Worm (Caenorhabditis elegans) whole organism, L4 larva: Measurements from ENCODE around the gene fbxb-25.
"Not testable (repeated sequence)": the region's sequence is repeated elsewhere in the genome, so short reads cannot be mapped to it uniquely, and the experiment has no call there.

Experiments used
- D1046.2 ChIP-seq: fragments of 200-800 bp; sonication (Bioruptor generic); IDR thresholded peaks from 2 replicates; pipeline ENCODE4 v1.3.6; 2022; ENCODE audit warnings: missing genetic modification characterization, missing compliant biosample characterization
- F49E8.2 ChIP-seq: sonication (generic microtip); optimal IDR thresholded peaks from 2 replicates; lab custom pipeline; 2016; ENCODE audit warnings: missing compliant biosample characterization, mild to moderate bottlenecking, missing genetic modification characterization, borderline replicate concordance
- T26A8.4 ChIP-seq: fragments of 200-800 bp; sonication (Bioruptor generic); IDR thresholded peaks from 2 replicates; pipeline ENCODE4 v1.3.6; 2022; ENCODE audit warnings: missing genetic modification characterization, missing compliant biosample characterization
- Y48G9A.11 ChIP-seq: fragments of 200-800 bp; sonication (Bioruptor generic); IDR thresholded peaks from 2 replicates; pipeline ENCODE4 v1.3.6; 2022; ENCODE audit warnings: missing genetic modification reagents, missing genetic modification characterization, missing compliant biosample characterization
- ZK546.5 ChIP-seq, 2 experiments: sonication (generic microtip); optimal IDR thresholded peaks; 2 replicates each; lab custom pipeline; 2017; ENCODE audit warnings: missing biosample characterization in 2 of 2, missing genetic modification characterization in 2 of 2
- aha-1 ChIP-seq: fragments of 150-350 bp; peaks from one replicate; lab custom pipeline; 2014; ENCODE audit warnings: missing biosample characterization, missing genetic modification characterization
- ceh-20 ChIP-seq: fragments of 200-800 bp; sonication (Bioruptor generic); IDR thresholded peaks from 2 replicates; pipeline ENCODE4 v1.3.6; 2022; ENCODE audit warnings: missing genetic modification reagents, missing genetic modification characterization, missing compliant biosample characterization
- ceh-32 ChIP-seq: sonication (generic microtip); optimal IDR thresholded peaks from 2 replicates; lab custom pipeline; 2016; ENCODE audit warnings: mild to moderate bottlenecking, missing genetic modification characterization, missing compliant biosample characterization; ENCODE audit not compliant: poor library complexity
- ceh-44 ChIP-seq: fragments of 200-800 bp; sonication (Bioruptor generic); IDR thresholded peaks from 2 replicates; pipeline ENCODE4 v1.3.6; 2022; ENCODE audit warnings: missing genetic modification reagents, missing genetic modification characterization, missing compliant biosample characterization
- ctbp-1 ChIP-seq: fragments of 200-800 bp; sonication (Bioruptor generic); IDR thresholded peaks from 2 replicates; pipeline ENCODE4 v1.3.6; 2022; ENCODE audit warnings: missing genetic modification reagents, missing genetic modification characterization, missing compliant biosample characterization
- daf-16 ChIP-seq, 3 experiments: sonication (generic microtip); optimal IDR thresholded peaks; 2 replicates each; lab custom pipeline; 2016 to 2017; ENCODE audit warnings: missing genetic modification characterization in 3 of 3, missing genetic modification reagents in 3 of 3, mild to moderate bottlenecking in 2 of 3, missing compliant biosample characterization in 2 of 3, missing biosample characterization in 1 of 3, moderate library complexity in 1 of 3
- dmd-6 ChIP-seq: fragments of 200-800 bp; sonication (Bioruptor generic); IDR thresholded peaks from 2 replicates; pipeline ENCODE4 v1.3.6; 2022; ENCODE audit warnings: missing genetic modification reagents, missing genetic modification characterization, missing compliant biosample characterization
- dmd-9 ChIP-seq: fragments of 200-800 bp; sonication (Bioruptor generic); IDR thresholded peaks from 2 replicates; pipeline ENCODE4 v1.3.6; 2022; ENCODE audit warnings: missing genetic modification reagents, missing genetic modification characterization, missing compliant biosample characterization
- duxl-1 ChIP-seq: sonication (generic microtip); optimal IDR thresholded peaks from 2 replicates; lab custom pipeline; 2016; ENCODE audit warnings: mild to moderate bottlenecking, missing genetic modification characterization, moderate library complexity, missing compliant biosample characterization; ENCODE audit not compliant: poor library complexity
- fos-1 ChIP-seq: fragments of 150-350 bp; optimal IDR thresholded peaks from 2 replicates; lab custom pipeline; 2014; ENCODE audit warnings: missing biosample characterization, missing genetic modification characterization
- hif-1 ChIP-seq, 2 experiments: sonication (generic microtip); optimal IDR thresholded peaks; 2 replicates each; lab custom pipeline; 2016 to 2017; ENCODE audit warnings: missing compliant biosample characterization in 2 of 2, missing genetic modification characterization in 2 of 2, missing genetic modification reagents in 2 of 2, missing genotype in 2 of 2, mild to moderate bottlenecking in 1 of 2
- hlh-11 ChIP-seq: fragments of 200-800 bp; sonication (Bioruptor generic); optimal IDR thresholded peaks from 2 replicates; lab custom pipeline; 2018; ENCODE audit warnings: mild to moderate bottlenecking, missing genetic modification characterization, missing compliant biosample characterization
- hmg-1.1 ChIP-seq: fragments of 200-800 bp; sonication (Bioruptor generic); IDR thresholded peaks from 2 replicates; pipeline ENCODE4 v1.3.6; 2022; ENCODE audit warnings: missing genetic modification reagents, missing genetic modification characterization, missing compliant biosample characterization
- lin-1 ChIP-seq: fragments of 200-800 bp; sonication (Bioruptor generic); IDR thresholded peaks from 2 replicates; pipeline ENCODE4 v1.3.6; 2022; ENCODE audit warnings: missing genetic modification reagents, missing genetic modification characterization, missing compliant biosample characterization
- lin-15B ChIP-seq: fragments of 150-350 bp; sonication (generic microtip); optimal IDR thresholded peaks from 3 replicates; lab custom pipeline; 2014; ENCODE audit warnings: missing biosample characterization, missing genetic modification characterization
- lsy-2 ChIP-seq, 2 experiments: fragments of 150-350 bp in 1 of 2; sonication (generic microtip) in 1 of 2; optimal IDR thresholded peaks; 2 replicates each; lab custom pipeline; 2014 to 2017; ENCODE audit warnings: missing biosample characterization in 2 of 2, missing genetic modification characterization in 2 of 2
- madf-9 ChIP-seq: fragments of 200-800 bp; sonication (Bioruptor generic); conservative IDR thresholded peaks from 2 replicates; pipeline ENCODE4 v1.3.6; 2022; ENCODE audit warnings: missing genetic modification reagents, missing genetic modification characterization, missing compliant biosample characterization
- mdl-1 ChIP-seq, 2 experiments: fragments of 150-350 bp in 1 of 2; sonication (generic microtip) in 1 of 2; optimal IDR thresholded peaks; 2 replicates each; lab custom pipeline; 2014 to 2017; ENCODE audit warnings: missing biosample characterization in 2 of 2, missing genetic modification characterization in 2 of 2
- mes-2 ChIP-seq: sonication (generic microtip); optimal IDR thresholded peaks from 2 replicates; lab custom pipeline; 2016; ENCODE audit warnings: missing genotype, mild to moderate bottlenecking, missing genetic modification characterization, missing compliant biosample characterization; ENCODE audit not compliant: poor library complexity, severe bottlenecking
- mxl-3 ChIP-seq: fragments of 200-800 bp; sonication (Bioruptor generic); optimal IDR thresholded peaks from 2 replicates; lab custom pipeline; 2018; ENCODE audit warnings: mild to moderate bottlenecking, missing genetic modification characterization, missing compliant biosample characterization
- nhr-10 ChIP-seq: fragments of 150-350 bp; optimal IDR thresholded peaks from 2 replicates; lab custom pipeline; 2014; ENCODE audit warnings: missing biosample characterization, missing genetic modification characterization
- nhr-102 ChIP-seq: sonication (generic microtip); optimal IDR thresholded peaks from 2 replicates; lab custom pipeline; 2016; ENCODE audit warnings: mild to moderate bottlenecking, missing genetic modification characterization, moderate library complexity, missing compliant biosample characterization
- nhr-28 ChIP-seq: fragments of 150-350 bp; optimal IDR thresholded peaks from 2 replicates; lab custom pipeline; 2014; ENCODE audit warnings: missing biosample characterization, missing genetic modification characterization
- nhr-41 ChIP-seq: fragments of 200-800 bp; sonication (Bioruptor generic); IDR thresholded peaks from 2 replicates; pipeline ENCODE4 v1.3.6; 2022; ENCODE audit warnings: missing genetic modification reagents, missing genetic modification characterization, missing compliant biosample characterization
- nhr-48 ChIP-seq: sonication (generic microtip); optimal IDR thresholded peaks from 2 replicates; lab custom pipeline; 2016; ENCODE audit warnings: mild to moderate bottlenecking, missing genetic modification characterization, missing compliant biosample characterization
- php-3 ChIP-seq: fragments of 200-800 bp; sonication (Bioruptor generic); IDR thresholded peaks from 2 replicates; pipeline ENCODE4 v1.3.6; 2022; ENCODE audit warnings: missing genetic modification reagents, missing genetic modification characterization, missing compliant biosample characterization
- pqm-1 ChIP-seq: sonication (generic microtip); optimal IDR thresholded peaks from 2 replicates; lab custom pipeline; 2017; ENCODE audit warnings: missing biosample characterization, missing genetic modification characterization
- rbr-2 ChIP-seq: sonication (generic microtip); optimal IDR thresholded peaks from 2 replicates; lab custom pipeline; 2016; ENCODE audit warnings: missing genotype, missing genetic modification characterization, missing compliant biosample characterization
- tag-97 ChIP-seq: fragments of 200-800 bp; sonication (Bioruptor generic); IDR thresholded peaks from 2 replicates; pipeline ENCODE4 v1.3.6; 2022; ENCODE audit warnings: missing genetic modification characterization, missing compliant biosample characterization
- tra-1 ChIP-seq: fragments of 200-800 bp; sonication (Bioruptor generic); IDR thresholded peaks from 2 replicates; pipeline ENCODE4 v1.3.6; 2022; ENCODE audit warnings: missing genetic modification reagents, missing genetic modification characterization, missing compliant biosample characterization
- unc-62 ChIP-seq, 3 experiments: fragments of 150-350 bp in 1 of 3; sonication (generic microtip); optimal IDR thresholded peaks in 2 of 3; peaks in 1 of 3; 1 replicate in 1 of 3; 2 replicates in 2 of 3; lab custom pipeline; 2014 to 2017; ENCODE audit warnings: missing biosample characterization in 3 of 3, missing genetic modification characterization in 3 of 3, missing genetic modification reagents in 3 of 3, missing genotype in 1 of 3
- ztf-7 ChIP-seq: fragments of 150-350 bp; optimal IDR thresholded peaks from 2 replicates; lab custom pipeline; 2014; ENCODE audit warnings: missing biosample characterization, missing genetic modification characterization

Gene fbxb-25

DNA sequence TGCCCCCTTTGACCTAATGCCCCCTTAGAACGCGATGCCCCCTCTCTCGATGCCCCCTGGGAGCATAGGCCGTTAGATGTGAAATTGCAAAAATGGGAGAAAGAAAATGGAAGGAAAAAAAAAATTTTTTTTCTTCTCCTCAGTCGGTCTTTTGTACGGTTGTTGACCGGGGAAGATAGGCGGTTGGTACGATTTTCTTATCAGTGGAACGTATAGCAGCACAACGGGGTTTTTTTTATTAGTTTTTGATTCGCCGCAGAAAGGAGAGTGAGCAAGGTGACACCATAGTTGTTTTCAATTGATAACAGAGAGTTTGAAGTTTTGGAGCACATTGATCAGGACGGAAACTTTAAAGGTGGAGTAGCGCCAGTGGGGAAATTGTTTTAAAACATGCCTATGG, 24.1 kb upstream of the fbxb-25 start:
- TF ChIP-seq php-3 (GFP tag; lab: Robert Waterston, UW): peak; percentile 70
- peak; percentile 26 for TF ChIP-seq duxl-1 (tag; lab: Kevin White, UChicago)
- peak; percentile 43; the same call in 1 of the 2 replicates for TF ChIP-seq lin-1 (GFP tag; lab: Robert Waterston, UW)
- TF ChIP-seq nhr-41 (GFP tag; lab: Robert Waterston, UW): 0 out of 2 replicates have a peak, but pooled peaks have one; percentile 14
- not testable (repeated sequence) for TF ChIP-seq daf-16 (GFP tag; optimal IDR thresholded peaks at IDR 0.05; lab: Kevin White, UChicago)
- TF ChIP-seq daf-16 (tag; optimal IDR thresholded peaks at IDR 0.05; lab: Kevin White, UChicago): peak; percentile 48
- TF ChIP-seq pqm-1: peak; percentile 68
- TF ChIP-seq nhr-28: peak; percentile 47
- peak; percentile 55; the same call in 1 of the 2 replicates for TF ChIP-seq tra-1 (GFP tag; lab: Robert Waterston, UW)
- 0 out of 2 replicates have a peak, but pooled peaks have one; percentile 27 for TF ChIP-seq dmd-9 (GFP tag; lab: Robert Waterston, UW)
- peak; percentile 36 for TF ChIP-seq hlh-11
- peak; percentile 88 for TF ChIP-seq dmd-6
- TF ChIP-seq T26A8.4 (GFP tag; lab: Robert Waterston, UW): 0 out of 2 replicates have a peak, but pooled peaks have one; percentile 45
- TF ChIP-seq, all 104 proteins: peak for 12; not testable (repeated sequence) for 92

DNA sequence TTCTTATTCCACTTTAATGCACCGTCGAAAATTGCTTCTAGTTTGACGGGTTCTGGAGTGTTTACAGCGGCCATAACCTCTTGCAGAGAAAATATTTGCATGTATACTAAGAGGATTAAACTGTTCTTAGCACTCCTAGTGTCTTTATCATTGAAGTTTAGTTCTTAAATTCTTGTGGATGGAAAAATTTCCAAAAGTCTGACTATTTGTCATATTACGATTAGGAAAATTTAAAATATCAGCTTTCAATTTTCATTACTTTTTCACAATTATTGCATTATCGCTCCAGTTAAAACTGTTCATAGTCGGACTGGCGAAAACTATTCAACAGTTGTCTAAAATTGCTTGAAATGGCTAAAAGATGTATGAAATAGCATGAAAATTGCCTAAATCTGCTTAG, 23.0 kb upstream of the fbxb-25 start, which contains the start of gene ZC204.13:
Gene ZC204.13 (minus strand): TSS at position 101 of the 400 bp plus-strand sequence.
- TF ChIP-seq ceh-32; nhr-28; ZK546.5 (tag; optimal IDR thresholded peaks at IDR 0.05; lab: Kevin White, UChicago): not testable (repeated sequence)
- TF ChIP-seq, all 104 proteins: peak for 0; not testable (repeated sequence) for 104

DNA sequence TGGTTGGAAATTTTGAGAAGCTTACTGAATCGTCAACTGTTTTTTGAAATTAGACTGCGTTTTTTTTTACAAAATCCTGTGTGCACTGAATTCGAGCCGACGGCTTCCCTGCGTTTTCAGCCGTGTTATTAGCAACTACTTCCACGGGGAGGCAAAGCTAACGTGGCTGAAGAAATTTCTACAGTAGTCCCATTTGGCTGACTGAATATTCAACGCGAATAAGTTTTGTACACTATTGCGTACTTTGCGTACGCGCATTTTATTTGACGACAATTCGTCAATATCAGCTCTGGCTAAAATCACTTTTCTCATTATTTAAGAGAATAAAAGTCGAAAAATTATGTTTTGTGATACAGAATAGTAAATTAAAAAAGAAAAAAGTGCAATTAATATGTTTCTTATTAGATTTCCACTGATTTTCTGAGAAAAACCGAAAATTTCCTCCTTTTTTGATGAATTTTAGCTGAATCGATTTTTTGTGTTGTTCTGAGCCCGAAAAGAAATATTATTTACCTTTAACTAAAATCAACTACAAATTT, 22.5 kb upstream of the fbxb-25 start:
- TF ChIP-seq duxl-1 (tag; lab: Kevin White, UChicago): peak; percentile 51
- 0 out of 2 replicates have a peak, but pooled peaks have one; percentile 24 for TF ChIP-seq D1046.2 (GFP tag; lab: Robert Waterston, UW)
- peak; percentile 72 for TF ChIP-seq Y48G9A.11 (GFP tag; lab: Robert Waterston, UW)
- TF ChIP-seq dmd-6: peak; percentile 23; the same call in 1 of the 2 replicates
- peak; percentile 26 for TF ChIP-seq mes-2
- TF ChIP-seq hmg-1.1 (GFP tag; lab: Robert Waterston, UW): peak; percentile 49
- TF ChIP-seq tra-1 (GFP tag; lab: Robert Waterston, UW): 0 out of 2 replicates have a peak, but pooled peaks have one; percentile 16
- 0 out of 2 replicates have a peak, but pooled peaks have one; percentile 43 for TF ChIP-seq T26A8.4 (GFP tag; lab: Robert Waterston, UW)

DNA sequence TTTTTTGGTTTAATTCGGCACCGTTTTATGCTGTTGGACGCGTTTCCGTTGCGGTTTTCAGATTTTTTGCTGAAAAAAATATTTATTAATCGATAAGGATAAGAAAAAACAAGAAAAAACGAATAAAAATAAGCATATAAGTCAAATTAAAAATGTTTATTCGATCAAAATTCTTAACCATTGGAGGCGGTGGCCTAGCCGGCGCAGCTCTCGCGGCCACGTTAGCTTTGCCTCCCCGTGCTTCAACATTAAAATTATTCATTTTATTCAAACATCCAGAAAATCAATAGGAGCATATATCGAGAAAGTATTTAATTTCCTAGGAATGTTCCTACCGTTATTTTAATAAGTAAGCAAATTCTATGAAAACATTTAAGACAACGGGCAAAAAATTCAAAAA, 21.0 kb upstream of the fbxb-25 start, which contains the start of gene ZC204.14:
Gene ZC204.14 (minus strand): TSS at position 69 of the 400 bp plus-strand sequence.
- TF ChIP-seq lsy-2 (tag; optimal IDR thresholded peaks at IDR 0.05; lab: Kevin White, UChicago) (peak in 1 of 2 experiments; percentile 46), ceh-20 (GFP tag; lab: Robert Waterston, UW) (no peak), madf-9 (GFP tag; lab: Robert Waterston, UW) (no peak), aha-1 (tag; lab: Kevin White, UChicago) (no peak), nhr-10 (no peak), ctbp-1 (GFP tag; lab: Robert Waterston, UW) (no peak), rbr-2 (tag; lab: Kevin White, UChicago) (no peak), lin-15B (tag; lab: Kevin White, UChicago) (no peak), tag-97 (GFP tag; lab: Robert Waterston, UW) (no peak), ztf-7 (tag; lab: Kevin White, UChicago) (no peak), mes-2 (peak; percentile 51)

DNA sequence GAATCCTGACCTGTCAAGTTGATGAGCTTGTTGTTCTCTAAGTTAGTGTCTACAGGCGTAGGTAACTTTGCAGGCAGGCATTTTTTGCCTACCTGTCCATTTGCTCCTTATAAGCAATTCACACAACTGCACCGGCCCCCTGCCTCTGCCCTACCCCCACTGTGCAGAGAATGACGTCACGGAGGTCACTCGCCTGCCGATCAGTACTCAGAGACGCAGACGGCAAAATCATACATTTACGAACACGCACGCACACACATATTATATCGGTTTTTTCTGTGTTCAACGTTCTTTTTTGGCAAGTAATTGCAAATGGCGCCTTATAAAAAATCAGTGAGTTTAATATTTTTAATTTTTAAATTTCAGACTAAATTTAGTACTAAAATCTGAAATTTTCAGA, 20.3 kb upstream of the fbxb-25 start, which contains the start of gene duxl-1:
Gene duxl-1 (plus strand): TSS at position 184 of the 400 bp plus-strand sequence.
- peak; percentile 50; the same call in 1 of the 2 replicates for TF ChIP-seq nhr-41 (GFP tag; lab: Robert Waterston, UW)
- peak in 1 of 2 experiments; percentile 81 for TF ChIP-seq unc-62 (GFP tag; optimal IDR thresholded peaks at IDR 0.05 in 1 of 2; lab: Kevin White, UChicago)
- no peak for TF ChIP-seq unc-62 (tag; optimal IDR thresholded peaks at IDR 0.05; lab: Kevin White, UChicago)
- TF ChIP-seq nhr-10: no peak
- TF ChIP-seq ceh-44 (GFP tag; lab: Robert Waterston, UW): no peak
- TF ChIP-seq aha-1 (tag; lab: Kevin White, UChicago): peak; percentile 93
- TF ChIP-seq nhr-48: peak; percentile 6
- peak; percentile 71 for TF ChIP-seq mes-2
- peak; percentile 76 for TF ChIP-seq dmd-6
- peak; percentile 33; the same call in 1 of the 2 replicates for TF ChIP-seq hmg-1.1 (GFP tag; lab: Robert Waterston, UW)
- peak in 1 of 2 experiments; percentile 2 for TF ChIP-seq mdl-1 (tag; optimal IDR thresholded peaks at IDR 0.05; lab: Kevin White, UChicago)
- no peak for TF ChIP-seq T26A8.4 (GFP tag; lab: Robert Waterston, UW)
- TF ChIP-seq mxl-3 (GFP tag; lab: Kevin White, UChicago): peak; percentile 7
- TF ChIP-seq hlh-11: peak; percentile 65
- TF ChIP-seq pqm-1: peak; percentile 16
- TF ChIP-seq nhr-102 (tag; lab: Kevin White, UChicago): peak; percentile 11
- TF ChIP-seq hif-1 (tag; optimal IDR thresholded peaks at IDR 0.05; lab: Kevin White, UChicago): peak in 1 of 2 experiments; percentile 86
- TF ChIP-seq fos-1 (tag; lab: Kevin White, UChicago): no peak
- TF ChIP-seq nhr-28: peak; percentile 36
- no peak for TF ChIP-seq F49E8.2
- TF ChIP-seq duxl-1 (tag; lab: Kevin White, UChicago): peak; percentile 88
